Worm (Caenorhabditis elegans) whole organism, L4 larva: ENCODE results near the gene F45G2.8.

Experiments
- F10B5.3 ChIP-seq: sonication (generic microtip); optimal IDR thresholded peaks from 2 replicates; lab custom pipeline; 2016; ENCODE audit warnings: mild to moderate bottlenecking, missing genetic modification characterization, missing compliant biosample characterization
- F37D6.2 ChIP-seq: sonication (generic microtip); optimal IDR thresholded peaks from 2 replicates; lab custom pipeline; 2016; ENCODE audit warnings: mild to moderate bottlenecking, missing genetic modification characterization, missing compliant biosample characterization
- F49E8.2 ChIP-seq: sonication (generic microtip); optimal IDR thresholded peaks from 2 replicates; lab custom pipeline; 2016; ENCODE audit warnings: missing compliant biosample characterization, mild to moderate bottlenecking, missing genetic modification characterization, borderline replicate concordance
- R02D3.7 ChIP-seq: fragments of 150-350 bp; sonication (generic microtip); optimal IDR thresholded peaks from 3 replicates; lab custom pipeline; 2014; ENCODE audit warnings: missing biosample characterization, missing genetic modification characterization
- ZK337.2 ChIP-seq: fragments of 200-800 bp; sonication (Bioruptor generic); IDR thresholded peaks from 2 replicates; pipeline ENCODE4 v1.3.6; 2022; ENCODE audit warnings: missing genetic modification reagents, missing genetic modification characterization, missing compliant biosample characterization
- ZK546.5 ChIP-seq, 2 experiments: sonication (generic microtip); optimal IDR thresholded peaks; 2 replicates each; lab custom pipeline; 2017; ENCODE audit warnings: missing biosample characterization in 2 of 2, missing genetic modification characterization in 2 of 2
- aha-1 ChIP-seq: fragments of 150-350 bp; peaks from one replicate; lab custom pipeline; 2014; ENCODE audit warnings: missing biosample characterization, missing genetic modification characterization
- aly-2 ChIP-seq: sonication (generic microtip); optimal IDR thresholded peaks from 2 replicates; lab custom pipeline; 2018; ENCODE audit warnings: missing biosample characterization, missing genetic modification characterization
- arid-1 ChIP-seq: fragments of 200-800 bp; sonication (Bioruptor generic); conservative IDR thresholded peaks from 2 replicates; pipeline ENCODE4 v1.3.6; 2022; ENCODE audit warnings: missing genetic modification reagents, missing genetic modification characterization, missing compliant biosample characterization
- ceh-20 ChIP-seq: fragments of 200-800 bp; sonication (Bioruptor generic); IDR thresholded peaks from 2 replicates; pipeline ENCODE4 v1.3.6; 2022; ENCODE audit warnings: missing genetic modification reagents, missing genetic modification characterization, missing compliant biosample characterization
- ceh-28 ChIP-seq: fragments of 150-350 bp; optimal IDR thresholded peaks from 2 replicates; lab custom pipeline; 2014; ENCODE audit warnings: missing biosample characterization, missing genetic modification reagents, missing genetic modification characterization
- ceh-32 ChIP-seq: sonication (generic microtip); optimal IDR thresholded peaks from 2 replicates; lab custom pipeline; 2016; ENCODE audit warnings: mild to moderate bottlenecking, missing genetic modification characterization, missing compliant biosample characterization; ENCODE audit not compliant: poor library complexity
- ceh-62 ChIP-seq: sonication (generic microtip); optimal IDR thresholded peaks from 2 replicates; lab custom pipeline; 2017; ENCODE audit warnings: missing biosample characterization, missing genetic modification characterization
- ces-1 ChIP-seq: fragments of 150-350 bp; sonication (generic microtip); optimal IDR thresholded peaks from 4 replicates; lab custom pipeline; 2014; ENCODE audit warnings: missing biosample characterization, missing genetic modification reagents, missing genetic modification characterization
- ctbp-1 ChIP-seq: fragments of 200-800 bp; sonication (Bioruptor generic); IDR thresholded peaks from 2 replicates; pipeline ENCODE4 v1.3.6; 2022; ENCODE audit warnings: missing genetic modification reagents, missing genetic modification characterization, missing compliant biosample characterization
- dmd-6 ChIP-seq: fragments of 200-800 bp; sonication (Bioruptor generic); IDR thresholded peaks from 2 replicates; pipeline ENCODE4 v1.3.6; 2022; ENCODE audit warnings: missing genetic modification reagents, missing genetic modification characterization, missing compliant biosample characterization
- dpl-1 ChIP-seq: fragments of 150-350 bp; optimal IDR thresholded peaks from 2 replicates; lab custom pipeline; 2014; ENCODE audit warnings: missing biosample characterization, missing genetic modification reagents, missing genetic modification characterization
- dve-1 ChIP-seq: sonication (generic microtip); optimal IDR thresholded peaks from 2 replicates; lab custom pipeline; 2017; ENCODE audit warnings: antibody characterized with exemption, mild to moderate bottlenecking, missing genetic modification characterization, missing compliant biosample characterization; ENCODE audit not compliant: insufficient read depth
- fkh-10 ChIP-seq: fragments of 150-350 bp; optimal IDR thresholded peaks from 2 replicates; lab custom pipeline; 2014; ENCODE audit warnings: missing biosample characterization, missing genetic modification reagents, missing genetic modification characterization
- gei-8 ChIP-seq: fragments of 200-800 bp; sonication (Bioruptor generic); optimal IDR thresholded peaks from 2 replicates; lab custom pipeline; 2018; ENCODE audit warnings: mild to moderate bottlenecking, missing genetic modification characterization, missing compliant biosample characterization
- hif-1 ChIP-seq, 2 experiments: sonication (generic microtip); optimal IDR thresholded peaks; 2 replicates each; lab custom pipeline; 2016 to 2017; ENCODE audit warnings: missing compliant biosample characterization in 2 of 2, missing genetic modification characterization in 2 of 2, missing genetic modification reagents in 2 of 2, missing genotype in 2 of 2, mild to moderate bottlenecking in 1 of 2
- hlh-30 ChIP-seq: sonication (generic microtip); optimal IDR thresholded peaks from 2 replicates; lab custom pipeline; 2017; ENCODE audit warnings: antibody characterized with exemption, mild to moderate bottlenecking, missing genetic modification characterization, missing compliant biosample characterization; ENCODE audit not compliant: insufficient read depth
- lin-1 ChIP-seq: fragments of 200-800 bp; sonication (Bioruptor generic); IDR thresholded peaks from 2 replicates; pipeline ENCODE4 v1.3.6; 2022; ENCODE audit warnings: missing genetic modification reagents, missing genetic modification characterization, missing compliant biosample characterization
- lin-13 ChIP-seq: fragments of 150-350 bp; optimal IDR thresholded peaks from 2 replicates; lab custom pipeline; 2014; ENCODE audit warnings: missing biosample characterization, missing genetic modification reagents, missing genetic modification characterization
- lin-15B ChIP-seq: fragments of 150-350 bp; sonication (generic microtip); optimal IDR thresholded peaks from 3 replicates; lab custom pipeline; 2014; ENCODE audit warnings: missing biosample characterization, missing genetic modification characterization
- lin-29 ChIP-seq: fragments of 200-800 bp; sonication (Bioruptor generic); IDR thresholded peaks from 2 replicates; pipeline ENCODE4 v1.3.6; 2022; ENCODE audit warnings: missing genetic modification reagents, missing genetic modification characterization, missing compliant biosample characterization
- lin-38 ChIP-seq: fragments of 200-800 bp; sonication (Bioruptor generic); IDR thresholded peaks from 2 replicates; pipeline ENCODE4 v1.3.6; 2022; ENCODE audit warnings: missing genetic modification reagents, missing genetic modification characterization, missing compliant biosample characterization
- lir-3 ChIP-seq: sonication (generic microtip); optimal IDR thresholded peaks from 2 replicates; lab custom pipeline; 2016; ENCODE audit warnings: mild to moderate bottlenecking, missing genetic modification characterization, missing compliant biosample characterization
- madf-9 ChIP-seq: fragments of 200-800 bp; sonication (Bioruptor generic); conservative IDR thresholded peaks from 2 replicates; pipeline ENCODE4 v1.3.6; 2022; ENCODE audit warnings: missing genetic modification reagents, missing genetic modification characterization, missing compliant biosample characterization
- mdt-29 ChIP-seq: fragments of 200-800 bp; sonication (Bioruptor generic); IDR thresholded peaks from 2 replicates; pipeline ENCODE4 v1.3.6; 2022; ENCODE audit warnings: missing genetic modification reagents, missing genetic modification characterization, missing compliant biosample characterization
- mep-1 ChIP-seq: fragments of 150-350 bp; sonication (generic microtip); optimal IDR thresholded peaks from 3 replicates; lab custom pipeline; 2014; ENCODE audit warnings: missing biosample characterization, missing genetic modification characterization
- mes-2 ChIP-seq: sonication (generic microtip); optimal IDR thresholded peaks from 2 replicates; lab custom pipeline; 2016; ENCODE audit warnings: missing genotype, mild to moderate bottlenecking, missing genetic modification characterization, missing compliant biosample characterization; ENCODE audit not compliant: poor library complexity, severe bottlenecking
- mxl-2 ChIP-seq: fragments of 200-800 bp; sonication (Bioruptor generic); conservative IDR thresholded peaks from 2 replicates; pipeline ENCODE4 v1.3.6; 2022; ENCODE audit warnings: missing genetic modification reagents, missing genetic modification characterization, missing compliant biosample characterization
- nhr-102 ChIP-seq: sonication (generic microtip); optimal IDR thresholded peaks from 2 replicates; lab custom pipeline; 2016; ENCODE audit warnings: mild to moderate bottlenecking, missing genetic modification characterization, moderate library complexity, missing compliant biosample characterization
- nhr-11 ChIP-seq: fragments of 150-350 bp; optimal IDR thresholded peaks from 2 replicates; lab custom pipeline; 2014; ENCODE audit warnings: missing biosample characterization, missing genetic modification characterization
- nhr-28 ChIP-seq: fragments of 150-350 bp; optimal IDR thresholded peaks from 2 replicates; lab custom pipeline; 2014; ENCODE audit warnings: missing biosample characterization, missing genetic modification characterization
- nhr-48 ChIP-seq: sonication (generic microtip); optimal IDR thresholded peaks from 2 replicates; lab custom pipeline; 2016; ENCODE audit warnings: mild to moderate bottlenecking, missing genetic modification characterization, missing compliant biosample characterization
- nhr-6 ChIP-seq: fragments of 150-350 bp; optimal IDR thresholded peaks from 2 replicates; lab custom pipeline; 2014; ENCODE audit warnings: missing biosample characterization, missing genetic modification characterization
- nhr-76 ChIP-seq: fragments of 150-350 bp; optimal IDR thresholded peaks from 2 replicates; lab custom pipeline; 2014; ENCODE audit warnings: missing biosample characterization, missing genetic modification characterization
- rbr-2 ChIP-seq: sonication (generic microtip); optimal IDR thresholded peaks from 2 replicates; lab custom pipeline; 2016; ENCODE audit warnings: missing genotype, missing genetic modification characterization, missing compliant biosample characterization
- sdz-12 ChIP-seq: fragments of 200-800 bp; sonication (Bioruptor generic); optimal IDR thresholded peaks from 2 replicates; lab custom pipeline; 2018; ENCODE audit warnings: mild to moderate bottlenecking, missing genetic modification characterization, missing compliant biosample characterization
- skn-1 ChIP-seq: fragments of 150-350 bp; optimal IDR thresholded peaks from 2 replicates; lab custom pipeline; 2014; ENCODE audit warnings: missing biosample characterization, missing genetic modification characterization
- spr-3 ChIP-seq: fragments of 200-800 bp; sonication (Bioruptor generic); optimal IDR thresholded peaks from 2 replicates; lab custom pipeline; 2018; ENCODE audit warnings: mild to moderate bottlenecking, missing genetic modification characterization, missing compliant biosample characterization
- unc-130 ChIP-seq: sonication (generic microtip); optimal IDR thresholded peaks from 2 replicates; lab custom pipeline; 2016; ENCODE audit warnings: missing genetic modification reagents, missing genetic modification characterization, missing compliant biosample characterization
- unc-62 ChIP-seq, 3 experiments: fragments of 150-350 bp in 1 of 3; sonication (generic microtip); optimal IDR thresholded peaks in 2 of 3; peaks in 1 of 3; 1 replicate in 1 of 3; 2 replicates in 2 of 3; lab custom pipeline; 2014 to 2017; ENCODE audit warnings: missing biosample characterization in 3 of 3, missing genetic modification characterization in 3 of 3, missing genetic modification reagents in 3 of 3, missing genotype in 1 of 3
- zfp-2 ChIP-seq: sonication (generic microtip); optimal IDR thresholded peaks from 2 replicates; lab custom pipeline; 2016; ENCODE audit warnings: mild to moderate bottlenecking, missing genetic modification characterization, missing compliant biosample characterization

F45G2.8 gene

DNA sequence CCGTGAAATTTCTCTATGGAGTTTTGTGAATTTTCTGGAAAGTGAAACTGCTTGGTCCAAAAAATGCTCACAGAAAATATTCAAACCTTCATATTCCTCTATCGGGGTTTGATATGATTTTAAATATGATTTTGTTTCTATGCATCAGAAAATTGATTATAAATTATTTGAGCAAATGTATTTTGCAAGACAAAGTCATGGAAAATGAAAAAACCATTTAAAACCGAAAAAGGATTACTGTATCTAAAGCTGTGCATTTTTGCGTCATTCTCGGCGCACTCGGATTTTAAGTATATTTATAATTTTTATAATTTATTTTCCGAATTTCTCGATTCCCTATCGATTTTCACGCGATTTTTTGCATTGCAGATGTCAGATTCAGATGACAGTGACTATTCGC lies 36.0 kb upstream of the F45G2.8 start, which contains the start of gene pssy-2 (continued):
- no peak for TF ChIP-seq sdz-12 (GFP tag; lab: Kevin White, UChicago)

DNA sequence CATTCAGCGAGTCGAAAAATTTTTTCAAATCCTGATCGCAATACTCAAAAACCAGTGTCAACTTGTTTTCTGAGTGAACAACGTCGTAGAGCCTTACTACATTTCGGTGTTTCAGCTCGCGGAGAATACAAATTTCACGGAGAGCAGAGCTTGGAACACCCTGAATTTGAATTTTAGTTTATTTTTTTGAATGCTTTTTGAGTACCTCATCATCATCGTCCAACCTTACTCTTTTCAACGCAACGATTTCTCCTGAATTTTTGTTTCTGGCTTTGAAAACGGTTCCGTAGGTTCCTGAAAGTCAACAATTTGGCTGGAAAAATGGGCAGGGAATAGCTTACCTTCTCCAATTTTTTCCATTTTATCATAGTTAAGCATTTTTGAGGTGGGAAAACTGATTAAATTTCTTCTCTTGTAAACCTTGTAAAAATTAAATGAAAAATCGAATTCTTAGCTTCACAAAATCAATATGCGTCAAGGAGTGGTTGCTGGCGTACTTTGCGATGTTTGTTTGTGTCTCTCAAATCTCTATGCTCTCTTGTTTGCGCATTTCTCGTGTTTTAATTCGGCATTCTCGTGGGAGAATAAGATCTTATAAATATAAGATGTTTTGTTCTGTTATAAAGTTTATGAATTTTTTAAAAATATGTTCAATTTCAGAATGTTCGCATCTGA lies 30.6 kb upstream of the F45G2.8 start, which contains the start of gene cdk-5:
TSS of gene cdk-5 (minus strand) at position 425 of the 675 bp plus-strand sequence.
- TF ChIP-seq ceh-20 (GFP tag; lab: Robert Waterston, UW) (peak; percentile 49; the same call in 1 of the 2 replicates), lin-29 (GFP tag; lab: Robert Waterston, UW) (peak; percentile 50; the same call in 1 of the 2 replicates), nhr-102 (tag; lab: Kevin White, UChicago) (peak; percentile 80), lin-15B (tag; lab: Kevin White, UChicago) (no peak), lin-1 (GFP tag; lab: Robert Waterston, UW) (0 out of 2 replicates have a peak, but pooled peaks have one; percentile 6), aha-1 (tag; lab: Kevin White, UChicago) (peak; percentile 95), dve-1 (tag; lab: Kevin White, UChicago) (peak; percentile 93), dpl-1 (GFP tag; lab: Kevin White, UChicago) (peak; percentile 86), hif-1 (tag; optimal IDR thresholded peaks at IDR 0.05; lab: Kevin White, UChicago) (peak in 1 of 2 experiments; percentile 52), lir-3 (tag; lab: Kevin White, UChicago) (no peak), ZK546.5 (tag; optimal IDR thresholded peaks at IDR 0.05; lab: Kevin White, UChicago) (no peak), mxl-2 (GFP tag; lab: Robert Waterston, UW) (no peak), lin-38 (peak; percentile 74), mep-1 (tag; lab: Kevin White, UChicago) (peak; percentile 88), nhr-76 (tag; lab: Kevin White, UChicago) (no peak), zfp-2 (peak; percentile 86), aly-2 (no peak), F49E8.2 (no peak), ceh-28 (tag; lab: Kevin White, UChicago) (peak; percentile 51), ZK337.2 (GFP tag; lab: Robert Waterston, UW) (no peak), lin-13 (GFP tag; lab: Kevin White, UChicago) (peak; percentile 51), mes-2 (peak; percentile 86), ces-1 (GFP tag; lab: Kevin White, UChicago) (no peak), hlh-30 (peak; percentile 86), nhr-28 (peak; percentile 47), unc-62 (GFP tag; optimal IDR thresholded peaks at IDR 0.05 in 1 of 2; lab: Kevin White, UChicago) (peak in 1 of 2 experiments; percentile 91), unc-62 (tag; optimal IDR thresholded peaks at IDR 0.05; lab: Kevin White, UChicago) (no peak), mdt-29 (0 out of 2 replicates have a peak, but pooled peaks have one; percentile 45), nhr-48 (tag; lab: Kevin White, UChicago) (peak; percentile 59), nhr-11 (peak; percentile 79), ceh-32 (tag; lab: Kevin White, UChicago) (peak; percentile 1), spr-3 (no peak), fkh-10 (GFP tag; lab: Kevin White, UChicago) (peak; percentile 33), rbr-2 (tag; lab: Kevin White, UChicago) (peak; percentile 83), F37D6.2 (tag; lab: Kevin White, UChicago) (peak; percentile 53), madf-9 (no peak), nhr-6 (peak; percentile 87), skn-1 (tag; lab: Kevin White, UChicago) (no peak), gei-8 (GFP tag; lab: Kevin White, UChicago) (no peak), arid-1 (GFP tag; lab: Robert Waterston, UW) (0 out of 2 replicates have a peak, but pooled peaks have one; percentile 39), unc-130 (GFP tag; lab: Kevin White, UChicago) (no peak), F10B5.3 (tag; lab: Kevin White, UChicago) (peak; percentile 63), dmd-6 (GFP tag; lab: Robert Waterston, UW) (peak; percentile 63; the same call in 1 of the 2 replicates), ctbp-1 (GFP tag; lab: Robert Waterston, UW) (0 out of 2 replicates have a peak, but pooled peaks have one; percentile 37), R02D3.7 (tag; lab: Kevin White, UChicago) (no peak), ceh-62 (no peak)
